Fruit fly (Drosophila melanogaster): Measurements from ENCODE around the gene CG6650.

Gene CG6650

dm6 chr3L:14049620-14050253 is 18.5 kb downstream of the CG6650 start, which contains the start of gene Neurl4 (continued):
- TF ChIP-seq cato (GFP tag; optimal IDR thresholded peaks at IDR 0.05; ENCODE audit: borderline replicate concordance) (peak; percentile 20), da (GFP tag; optimal IDR thresholded peaks at IDR 0.05) (peak; percentile 28), onecut (GFP tag; IDR thresholded peaks at IDR 0.05) (peak; percentile 54), CG3407 (GFP tag; optimal IDR thresholded peaks at IDR 0.05) (peak; percentile 8), CG14014 (GFP tag; IDR thresholded peaks at IDR 0.05) (peak; percentile 54; the same call in 1 of the 2 replicates), rib (GFP tag; IDR thresholded peaks at IDR 0.05) (no peak), Abd-B (GFP tag; optimal IDR thresholded peaks at IDR 0.05) (peak; percentile 62), BEAF-32 (GFP tag; optimal IDR thresholded peaks at IDR 0.05) (peak; percentile 51), CG8765 (GFP tag; IDR thresholded peaks at IDR 0.05) (no peak), caup (GFP tag; optimal IDR thresholded peaks at IDR 0.05; ENCODE audit: severe bottlenecking) (no peak), CG33557 (GFP tag; optimal IDR thresholded peaks at IDR 0.05) (peak; percentile 75), ftz-f1 (GFP tag; optimal IDR thresholded peaks at IDR 0.05) (no peak), CG13775 (GFP tag; optimal IDR thresholded peaks at IDR 0.05) (peak; percentile 69), Fer3 (tag; optimal IDR thresholded peaks at IDR 0.05) (no peak), h (optimal IDR thresholded peaks at IDR 0.05) (no peak), D19A (tag; optimal IDR thresholded peaks at IDR 0.05) (no peak), Optix (GFP tag; IDR thresholded peaks at IDR 0.05) (no peak), fd96Cb (tag; optimal IDR thresholded peaks at IDR 0.05) (peak; percentile 47), CG7271 (tag; optimal IDR thresholded peaks at IDR 0.05) (peak; percentile 1), ab (GFP tag; optimal IDR thresholded peaks at IDR 0.05) (no peak), zfh2 (GFP tag; optimal IDR thresholded peaks at IDR 0.05) (peak; percentile 29), HmgZ (tag; optimal IDR thresholded peaks at IDR 0.05) (peak; percentile 84), lmd (GFP tag; IDR thresholded peaks at IDR 0.05) (peak; percentile 70), maf-S (GFP tag; optimal IDR thresholded peaks at IDR 0.05) (peak; percentile 42), CG13287 (GFP tag; IDR thresholded peaks at IDR 0.05; ENCODE audit: partially characterized antibody) (peak; percentile 17; the same call in 1 of the 2 replicates), CG16815 (GFP tag; optimal IDR thresholded peaks at IDR 0.05) (peak; percentile 50), Sry-β (GFP tag; optimal IDR thresholded peaks at IDR 0.05) (no peak), CG17568 (GFP tag; optimal IDR thresholded peaks at IDR 0.05) (no peak), CG18011 (GFP tag; optimal IDR thresholded peaks at IDR 0.05) (no peak), sc (optimal IDR thresholded peaks at IDR 0.05) (no peak), sc (GFP tag; optimal IDR thresholded peaks at IDR 0.05) (peak; percentile 22), CG6791 (GFP tag; IDR thresholded peaks at IDR 0.05; ENCODE audit: partially characterized antibody) (no peak), disco-r (GFP tag; optimal IDR thresholded peaks at IDR 0.05) (no peak), CG1233 (GFP tag; optimal IDR thresholded peaks at IDR 0.05) (peak; percentile 78), nau (GFP tag; optimal IDR thresholded peaks at IDR 0.05) (no peak), CG4424 (GFP tag; optimal IDR thresholded peaks at IDR 0.05) (no peak), row (GFP tag; IDR thresholded peaks at IDR 0.05) (peak; percentile 84), nmo (GFP tag; optimal IDR thresholded peaks at IDR 0.05) (peak; percentile 86), Asciz (GFP tag; optimal IDR thresholded peaks at IDR 0.05) (no peak), CG8359 (GFP tag; optimal IDR thresholded peaks at IDR 0.05; ENCODE audit: borderline replicate concordance) (no peak), CG34224 (GFP tag; IDR thresholded peaks at IDR 0.05; ENCODE audit: partially characterized antibody) (no peak), Tbp (GFP tag; optimal IDR thresholded peaks at IDR 0.05) (no peak), CG10209 (GFP tag; optimal IDR thresholded peaks at IDR 0.05) (no peak), run (tag; optimal IDR thresholded peaks at IDR 0.05) (no peak), HLH54F (GFP tag; optimal IDR thresholded peaks at IDR 0.05) (peak; percentile 52), Dfd (GFP tag; optimal IDR thresholded peaks at IDR 0.05) (no peak), CG17359 (tag; optimal IDR thresholded peaks at IDR 0.05) (peak; percentile 78), so (GFP tag; IDR thresholded peaks at IDR 0.05) (0 out of 3 replicates have a peak, but pooled peaks have one; percentile 8), Side (GFP tag; optimal IDR thresholded peaks at IDR 0.05) (peak; percentile 23), CG16863 (GFP tag; optimal IDR thresholded peaks at IDR 0.05) (peak; percentile 66)

All from whole organism, embryonic.